Worm (Caenorhabditis elegans): Measurements from ENCODE around the gene anmt-1.

DNA sequence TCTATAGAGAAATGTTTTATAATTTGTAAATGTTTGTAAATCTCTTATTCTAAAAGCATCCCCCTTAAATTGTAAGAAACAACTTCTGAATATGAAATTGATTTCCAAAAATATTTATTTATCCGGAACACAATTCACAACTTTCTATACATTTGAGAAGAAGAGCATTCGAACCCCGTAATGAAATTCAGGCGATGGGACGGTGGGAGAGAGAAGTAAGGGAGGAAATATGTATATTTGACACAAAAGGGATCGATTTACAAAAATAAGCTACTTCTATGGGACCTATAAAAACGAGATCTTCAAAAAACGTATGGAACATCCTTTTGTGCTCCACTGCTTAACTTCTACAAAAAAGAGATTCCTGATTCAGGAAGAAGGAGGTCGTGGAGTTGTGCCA is 40.6 kb downstream of the anmt-1 start:
- TF ChIP-seq lsy-2 (tag; optimal IDR thresholded peaks at IDR 0.05) = no peak
- no peak for TF ChIP-seq dpl-1 (GFP tag; optimal IDR thresholded peaks at IDR 0.05)
